Fruit fly (Drosophila melanogaster): Measurements from ENCODE around the gene CG5194.

CG5194 gene

DNA sequence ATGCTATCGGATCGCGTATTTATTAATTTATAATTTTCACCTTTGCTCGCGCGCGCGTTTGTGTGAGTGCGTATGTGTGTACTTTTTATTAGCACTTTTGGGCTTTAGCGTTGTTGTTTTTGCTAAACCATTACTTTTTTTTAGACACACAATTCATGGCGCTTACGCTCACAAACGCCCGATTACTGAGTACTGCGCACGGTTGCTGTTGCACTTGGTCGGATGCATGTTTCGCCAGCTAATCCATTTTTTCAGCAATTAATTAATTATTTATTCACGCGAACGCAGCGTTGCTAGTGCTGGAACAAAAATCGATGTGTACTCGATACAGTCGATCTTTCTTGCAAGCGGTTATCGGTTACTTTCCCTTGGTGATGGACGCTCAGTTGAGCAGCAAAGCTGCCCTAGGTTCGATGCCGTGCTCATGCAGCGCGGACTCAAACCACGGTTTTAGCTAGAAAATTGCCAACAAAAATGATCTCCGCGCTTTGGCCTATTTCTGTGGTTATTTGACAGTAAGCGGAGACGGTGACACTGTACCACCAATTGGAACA is 11.9 kb downstream of the CG5194 start, which contains the start of the genes smg and CG5087 (continued):
- no peak for TF ChIP-seq Rel (GFP tag; optimal IDR thresholded peaks at IDR 0.05)
- peak; percentile 66 for TF ChIP-seq Rel (tag; optimal IDR thresholded peaks at IDR 0.05)
- no peak for TF ChIP-seq br (GFP tag; optimal IDR thresholded peaks at IDR 0.05)
- no peak for TF ChIP-seq psq (GFP tag; optimal IDR thresholded peaks at IDR 0.05)
- peak in 1 of 2 experiments; percentile 9 for TF ChIP-seq dl (GFP tag; optimal IDR thresholded peaks at IDR 0.05; ENCODE audit: insufficient read depth in 1 of 2, partially characterized antibody in 2 of 2)
- no peak for TF ChIP-seq jim (GFP tag; optimal IDR thresholded peaks at IDR 0.05)
- TF ChIP-seq pan (optimal IDR thresholded peaks at IDR 0.05): no peak
- TF ChIP-seq lola (GFP tag; optimal IDR thresholded peaks at IDR 0.05): no peak

DNA sequence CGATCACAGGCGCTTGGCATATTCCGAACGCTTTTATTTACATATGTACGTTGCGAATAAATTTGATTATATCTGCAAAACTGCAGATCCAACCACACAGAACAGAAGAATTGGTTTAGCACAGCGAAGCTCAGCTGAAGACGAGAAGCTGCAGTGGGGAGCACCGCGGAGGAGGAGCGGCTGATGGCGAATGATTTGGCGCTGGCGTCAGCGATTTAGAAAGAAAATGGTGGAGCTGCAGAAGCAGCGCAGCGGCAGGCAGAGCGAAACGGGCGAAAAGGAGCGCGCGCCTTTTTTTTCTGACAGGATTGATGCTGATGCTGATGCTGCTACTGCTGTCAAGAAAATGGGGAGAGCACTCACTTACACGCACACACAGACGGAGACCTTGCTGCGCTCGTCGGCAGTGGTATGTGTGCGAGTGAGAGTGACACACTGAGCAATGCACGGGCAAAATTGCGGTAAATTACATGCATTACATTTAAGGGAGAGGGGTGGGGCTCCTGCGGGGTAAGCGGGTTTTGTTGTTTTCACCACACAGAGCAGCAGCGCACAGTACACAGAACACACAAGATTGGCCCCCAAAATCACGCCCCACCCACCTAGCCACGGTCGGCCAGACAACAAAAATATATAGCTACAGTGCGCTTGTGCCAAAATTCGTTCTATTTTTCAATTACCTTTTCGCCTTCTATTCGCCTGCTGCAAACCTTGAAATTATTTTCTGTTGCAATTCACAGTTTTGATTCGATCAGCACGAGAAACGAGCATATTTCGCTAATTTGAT is 12.5 kb downstream of the CG5194 start:
- TF ChIP-seq sage (GFP tag; optimal IDR thresholded peaks at IDR 0.05) (no peak), lola (GFP tag; optimal IDR thresholded peaks at IDR 0.05) (no peak), h (GFP tag; optimal IDR thresholded peaks at IDR 0.05) (no peak), Dif (GFP tag; optimal IDR thresholded peaks at IDR 0.05; ENCODE audit: partially characterized antibody) (peak; percentile 41), psq (GFP tag; optimal IDR thresholded peaks at IDR 0.05) (peak; percentile 33), rgr (GFP tag; optimal IDR thresholded peaks at IDR 0.05) (no peak), woc (GFP tag; optimal IDR thresholded peaks at IDR 0.05) (no peak), dl (GFP tag; optimal IDR thresholded peaks at IDR 0.05; ENCODE audit: insufficient read depth in 1 of 2, partially characterized antibody in 2 of 2) (peak in 1 of 2 experiments; percentile 3), fru (GFP tag; optimal IDR thresholded peaks at IDR 0.05) (peak; percentile 7), Hnf4 (GFP tag; optimal IDR thresholded peaks at IDR 0.05) (no peak), sv (GFP tag; optimal IDR thresholded peaks at IDR 0.05) (no peak), Rel (GFP tag; optimal IDR thresholded peaks at IDR 0.05) (no peak), Rel (tag; optimal IDR thresholded peaks at IDR 0.05) (peak; percentile 72), ey (GFP tag; optimal IDR thresholded peaks at IDR 0.05) (no peak)

DNA sequence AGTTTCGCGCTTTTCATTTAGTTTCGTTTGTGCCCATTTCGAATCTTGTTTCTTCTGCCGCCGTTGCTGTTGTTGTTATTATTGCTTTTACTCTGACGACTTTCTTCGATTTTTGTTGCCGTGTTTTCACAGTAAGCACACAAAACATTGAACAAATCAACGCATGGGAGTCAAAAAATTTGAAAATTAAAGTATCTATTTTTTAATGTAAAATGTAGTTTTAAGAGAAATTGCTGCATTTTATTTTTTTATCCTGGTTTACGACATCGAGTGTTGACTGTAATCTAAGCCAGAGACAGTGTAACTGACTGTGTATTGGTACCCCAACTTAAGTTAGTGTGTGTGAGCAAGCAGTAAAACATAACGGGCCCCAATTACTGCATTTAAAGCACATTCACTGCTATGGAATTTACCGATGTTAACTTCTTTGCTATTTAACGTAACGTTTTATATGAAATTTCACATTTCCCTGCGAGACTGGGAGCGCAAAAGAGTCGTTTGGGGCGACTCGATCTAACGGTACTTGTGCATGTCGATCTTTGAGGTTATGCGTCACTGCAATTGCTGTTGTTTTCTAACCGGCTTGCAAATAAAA is 13.4 kb downstream of the CG5194 start:
- TF ChIP-seq Hr78 (GFP tag; optimal IDR thresholded peaks at IDR 0.05) (no peak), Rel (GFP tag; optimal IDR thresholded peaks at IDR 0.05) (peak; percentile 2), Rel (tag; optimal IDR thresholded peaks at IDR 0.05) (no peak), jim (GFP tag; optimal IDR thresholded peaks at IDR 0.05) (no peak), h (GFP tag; optimal IDR thresholded peaks at IDR 0.05) (peak; percentile 92), Hr83 (GFP tag; optimal IDR thresholded peaks at IDR 0.05; ENCODE audit: poor library complexity, severe bottlenecking) (peak; percentile 57), ey (GFP tag; optimal IDR thresholded peaks at IDR 0.05) (peak; percentile 89), fru (GFP tag; optimal IDR thresholded peaks at IDR 0.05) (peak; percentile 88), Hnf4 (GFP tag; optimal IDR thresholded peaks at IDR 0.05) (no peak), lola (GFP tag; optimal IDR thresholded peaks at IDR 0.05) (no peak), Dfd (GFP tag; optimal IDR thresholded peaks at IDR 0.05) (no peak), Sp1 (GFP tag; optimal IDR thresholded peaks at IDR 0.05) (peak; percentile 76), br (GFP tag; optimal IDR thresholded peaks at IDR 0.05) (peak; percentile 86), HLH106 (tag; optimal IDR thresholded peaks at IDR 0.05) (peak; percentile 84), sage (GFP tag; optimal IDR thresholded peaks at IDR 0.05) (no peak), Jra (GFP tag; optimal IDR thresholded peaks at IDR 0.05) (peak; percentile 67), dl (GFP tag; optimal IDR thresholded peaks at IDR 0.05; ENCODE audit: insufficient read depth in 1 of 2, partially characterized antibody in 2 of 2) (no peak), brk (GFP tag; optimal IDR thresholded peaks at IDR 0.05) (no peak), CG9705 (GFP tag; optimal IDR thresholded peaks at IDR 0.05) (peak; percentile 42), tai (GFP tag; optimal IDR thresholded peaks at IDR 0.05) (no peak), CG32264 (GFP tag; optimal IDR thresholded peaks at IDR 0.05) (peak; percentile 74), usp (GFP tag; optimal IDR thresholded peaks at IDR 0.05) (no peak), foxo (GFP tag; optimal IDR thresholded peaks at IDR 0.05) (peak; percentile 22 to 92), Mio (GFP tag; optimal IDR thresholded peaks at IDR 0.05) (peak; percentile 38), psq (GFP tag; optimal IDR thresholded peaks at IDR 0.05) (peak; percentile 76), Dif (GFP tag; optimal IDR thresholded peaks at IDR 0.05; ENCODE audit: partially characterized antibody) (no peak), dmrt93B (GFP tag; optimal IDR thresholded peaks at IDR 0.05) (no peak), woc (GFP tag; optimal IDR thresholded peaks at IDR 0.05) (no peak), Abd-B (GFP tag; optimal IDR thresholded peaks at IDR 0.05) (no peak), sv (GFP tag; optimal IDR thresholded peaks at IDR 0.05) (no peak), rgr (GFP tag; optimal IDR thresholded peaks at IDR 0.05) (peak; percentile 89), N (GFP tag; optimal IDR thresholded peaks at IDR 0.05) (no peak), OdsH (GFP tag; optimal IDR thresholded peaks at IDR 0.05) (peak; percentile 85), GATAd (GFP tag; optimal IDR thresholded peaks at IDR 0.05) (peak; percentile 51), CrebA (GFP tag; optimal IDR thresholded peaks at IDR 0.05; ENCODE audit: borderline replicate concordance) (no peak), dsf (GFP tag; optimal IDR thresholded peaks at IDR 0.05; ENCODE audit: borderline replicate concordance) (no peak), Myc (optimal IDR thresholded peaks at IDR 0.05) (no peak), Vsx2 (GFP tag; optimal IDR thresholded peaks at IDR 0.05; ENCODE audit: partially characterized antibody) (no peak), pan (optimal IDR thresholded peaks at IDR 0.05) (no peak)

Data from whole organism, wandering third instar larva.